Worm (Caenorhabditis elegans) whole organism, midembryonic: ENCODE results near the gene T19H5.4.

Source experiments
- cog-1 ChIP-seq: sonication (generic microtip); optimal IDR thresholded peaks from 2 replicates; lab custom pipeline; 2016; ENCODE audit warnings: missing genetic modification characterization, missing compliant biosample characterization
- flt-1 ChIP-seq: fragments of 200-800 bp; sonication (Bioruptor generic); IDR thresholded peaks from 2 replicates; pipeline ENCODE4 v1.3.6; 2022; ENCODE audit warnings: missing genetic modification characterization, missing compliant biosample characterization
- klf-2 ChIP-seq: fragments of 200-800 bp; sonication (Bioruptor generic); conservative IDR thresholded peaks from 2 replicates; pipeline ENCODE4 v1.3.6; 2022; ENCODE audit warnings: missing genetic modification reagents, missing genetic modification characterization, missing compliant biosample characterization
- med-1 ChIP-seq: sonication (generic microtip); optimal IDR thresholded peaks from 2 replicates; lab custom pipeline; 2017; ENCODE audit warnings: missing genetic modification characterization, mild to moderate bottlenecking, missing compliant biosample characterization, antibody characterized with exemption, missing genetic modification reagents; ENCODE audit not compliant: insufficient read depth
- ref-1 ChIP-seq: fragments of 200-800 bp; sonication (Bioruptor generic); conservative IDR thresholded peaks from 2 replicates; pipeline ENCODE4 v1.3.6; 2022; ENCODE audit warnings: missing genetic modification reagents, missing genetic modification characterization, missing compliant biosample characterization
- tab-1 ChIP-seq: fragments of 200-800 bp; sonication (Bioruptor generic); IDR thresholded peaks from 2 replicates; pipeline ENCODE4 v1.3.6; 2022; ENCODE audit warnings: missing genetic modification characterization, missing compliant biosample characterization
- ztf-23 ChIP-seq: fragments of 200-800 bp; sonication (Bioruptor generic); IDR thresholded peaks from 2 replicates; pipeline ENCODE4 v1.3.6; 2022; ENCODE audit warnings: missing genetic modification reagents, missing genetic modification characterization, missing compliant biosample characterization

DNA sequence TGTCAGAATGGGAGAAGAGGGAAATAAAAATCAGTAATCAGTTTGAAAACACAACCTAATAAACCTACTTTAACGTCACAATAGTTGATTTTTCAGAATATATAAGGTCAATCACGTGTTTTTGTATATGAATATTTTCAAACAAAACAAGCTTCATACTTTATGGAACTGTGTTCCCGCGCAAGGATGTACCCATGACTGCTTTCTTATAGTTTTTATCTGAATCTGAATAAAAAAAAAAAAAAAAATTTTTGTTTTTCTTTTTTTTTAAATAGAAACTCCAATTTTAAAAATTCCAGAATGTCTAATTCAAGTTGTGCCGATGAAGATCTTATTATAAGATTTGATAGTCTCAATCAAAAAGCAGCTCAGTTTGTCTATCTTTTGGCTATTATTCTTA lies 41.3 kb upstream of the T19H5.4 start, which contains the start of gene sra-2:
- TF ChIP-seq flt-1 (GFP tag; lab: Robert Waterston, UW), result no peak
- no peak for TF ChIP-seq ref-1 (GFP tag; lab: Robert Waterston, UW)
- no peak for TF ChIP-seq ztf-23 (GFP tag; lab: Robert Waterston, UW)
- TF ChIP-seq med-1 (GFP tag; lab: Kevin White, UChicago), result no peak
- no peak for TF ChIP-seq klf-2 (GFP tag; lab: Robert Waterston, UW)
- TF ChIP-seq cog-1 (tag; lab: Kevin White, UChicago), result no peak
- no peak for TF ChIP-seq tab-1 (GFP tag; lab: Robert Waterston, UW)
